Worm (Caenorhabditis elegans): Measurements from ENCODE around the gene cox-18.

DNA sequence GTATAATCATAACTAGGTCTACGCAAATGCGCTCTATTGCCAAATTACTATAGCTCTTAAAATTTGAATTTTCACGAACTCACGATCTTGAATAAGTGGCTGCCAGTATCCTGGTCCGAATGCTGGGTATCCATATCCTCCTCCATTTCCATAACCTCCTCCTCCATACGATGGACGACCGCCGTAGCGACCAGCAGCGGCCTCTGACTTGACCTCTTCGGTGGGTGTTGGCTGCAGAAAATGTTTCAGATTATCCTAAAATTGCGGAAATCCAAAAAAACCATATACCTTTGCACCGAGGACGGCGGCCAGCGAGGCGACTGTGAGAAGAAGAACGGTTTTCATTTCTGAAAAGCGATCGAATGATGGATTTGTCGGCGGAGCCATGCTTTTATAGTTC lies 27.5 kb downstream of the cox-18 start, which contains the start of gene perm-4:
- no peak for TF ChIP-seq nhr-11 (tag; optimal IDR thresholded peaks at IDR 0.05)
- TF ChIP-seq pha-4 (tag; optimal IDR thresholded peaks at IDR 0.05) = no peak
- TF ChIP-seq nhr-25 (tag; optimal IDR thresholded peaks at IDR 0.05) = no peak
